Fruit fly (Drosophila melanogaster) whole organism, embryonic: ENCODE results near the gene CG46513.
"Not testable (repeated sequence)": the region's sequence is repeated elsewhere in the genome, so short reads cannot be mapped to it uniquely, and the experiment has no call there.

Experiments used
- CG10366 ChIP-seq: fragments of 200-800 bp; sonication (Bioruptor generic); IDR thresholded peaks from 2 replicates; pipeline ENCODE4 v1.3.6; 2022; ENCODE audit warnings: missing biosample characterization, missing genetic modification characterization
- CG10565 ChIP-seq: fragments of 200-800 bp; sonication (Bioruptor generic); optimal IDR thresholded peaks from 3 replicates; lab custom pipeline; 2016; ENCODE audit warnings: missing biosample characterization, mild to moderate bottlenecking, missing genetic modification characterization
- CG18262 ChIP-seq: fragments of 200-800 bp; optimal IDR thresholded peaks from 3 replicates; lab custom pipeline; 2019; ENCODE audit warnings: missing biosample characterization, mild to moderate bottlenecking, missing genetic modification characterization, moderate library complexity
- Dip3 ChIP-seq: fragments of 200-800 bp; sonication (Bioruptor generic); optimal IDR thresholded peaks from 3 replicates; lab custom pipeline; 2016; ENCODE audit warnings: missing biosample characterization, missing genetic modification characterization
- esg ChIP-seq: fragments of 200-800 bp; sonication (Bioruptor generic); conservative IDR thresholded peaks from 2 replicates; pipeline ENCODE4 v1.3.6; 2022; ENCODE audit warnings: missing biosample characterization, missing genetic modification characterization
- ewg ChIP-seq: fragments of 200-800 bp; sonication (Bioruptor generic); optimal IDR thresholded peaks from 3 replicates; lab custom pipeline; 2017; ENCODE audit warnings: mild to moderate bottlenecking, missing biosample characterization, missing genetic modification reagents, missing genetic modification characterization
- nmo ChIP-seq: fragments of 200-800 bp; sonication (Bioruptor generic); optimal IDR thresholded peaks from 2 replicates; lab custom pipeline; 2018; ENCODE audit warnings: missing biosample characterization, mild to moderate bottlenecking, missing genetic modification characterization, moderate library complexity
- p53 ChIP-seq: fragments of 200-800 bp; sonication (Bioruptor generic); optimal IDR thresholded peaks from 2 replicates; lab custom pipeline; 2016; ENCODE audit warnings: missing biosample characterization, missing genetic modification characterization
- pros ChIP-seq: fragments of 200-800 bp; sonication (Bioruptor generic); optimal IDR thresholded peaks from 3 replicates; lab custom pipeline; 2019; ENCODE audit warnings: missing biosample characterization, mild to moderate bottlenecking, missing genetic modification characterization, moderate library complexity
- yki ChIP-seq: fragments of >200 bp; optimal IDR thresholded peaks from 3 replicates; lab custom pipeline; 2018

- not testable (repeated sequence) for TF ChIP-seq pros; esg (GFP tag; lab: Robert Waterston, UW); CG18262 (tag; lab: Kevin White, UChicago); Dip3; yki (lab: Kevin White, UChicago); CG10565 (GFP tag; lab: Kevin White, UChicago); nmo (GFP tag; lab: Kevin White, UChicago); ewg; CG10366 (GFP tag; lab: Robert Waterston, UW); p53 (GFP tag; lab: Kevin White, UChicago)
Observed at dm6 chrX:22147489-22147888, 44.6 kb upstream of the CG46513 start, which contains the start of gene CG46504.
